Worm (Caenorhabditis elegans) whole organism, young adult: Measurements from ENCODE around the gene cwp-2.

Experiments used
- B0035.1 ChIP-seq: sonication (generic microtip); optimal IDR thresholded peaks from 2 replicates; lab custom pipeline; 2016; ENCODE audit warnings: missing genetic modification characterization, mild to moderate bottlenecking, missing compliant biosample characterization, missing genotype, missing genetic modification reagents
- C06A6.2 ChIP-seq: fragments of 200-800 bp; sonication (Bioruptor generic); conservative IDR thresholded peaks from 2 replicates; pipeline ENCODE4 v1.3.6; 2022; ENCODE audit warnings: missing genetic modification characterization, missing compliant biosample characterization
- D2030.7 ChIP-seq: fragments of 200-800 bp; sonication (Bioruptor generic); IDR thresholded peaks from 2 replicates; pipeline ENCODE4 v1.3.6; 2022; ENCODE audit warnings: missing genetic modification reagents, missing genetic modification characterization, missing compliant biosample characterization
- F39B2.1 ChIP-seq: fragments of 200-800 bp; sonication (Bioruptor generic); IDR thresholded peaks from 2 replicates; pipeline ENCODE4 v1.3.6; 2022; ENCODE audit warnings: missing genetic modification reagents, missing genetic modification characterization, missing compliant biosample characterization
- F57A8.1 ChIP-seq: fragments of 200-800 bp; sonication (Bioruptor generic); optimal IDR thresholded peaks from 2 replicates; lab custom pipeline; 2018; ENCODE audit warnings: mild to moderate bottlenecking, missing genetic modification characterization, moderate library complexity, missing compliant biosample characterization
- Y53F4B.3 ChIP-seq: fragments of 200-800 bp; sonication (Bioruptor generic); IDR thresholded peaks from 2 replicates; pipeline ENCODE4 v1.3.6; 2022; ENCODE audit warnings: missing genetic modification reagents, missing genetic modification characterization, missing compliant biosample characterization
- Y95B8A.8 ChIP-seq: fragments of 200-800 bp; sonication (Bioruptor generic); IDR thresholded peaks from 2 replicates; pipeline ENCODE4 v1.3.6; 2022; ENCODE audit warnings: missing genetic modification reagents, missing genetic modification characterization, missing compliant biosample characterization
- aptf-3 ChIP-seq: fragments of 200-800 bp; sonication (Bioruptor generic); IDR thresholded peaks from 2 replicates; pipeline ENCODE4 v1.3.6; 2022; ENCODE audit warnings: missing genetic modification characterization, missing compliant biosample characterization
- atf-7 ChIP-seq: sonication (generic microtip); optimal IDR thresholded peaks from 2 replicates; lab custom pipeline; 2017; ENCODE audit warnings: mild to moderate bottlenecking, missing genetic modification characterization, missing compliant biosample characterization
- ceh-27 ChIP-seq: fragments of 200-800 bp; sonication (Bioruptor generic); optimal IDR thresholded peaks from 2 replicates; lab custom pipeline; 2018; ENCODE audit warnings: mild to moderate bottlenecking, missing genetic modification characterization, moderate library complexity, missing compliant biosample characterization
- ceh-58 ChIP-seq: fragments of 200-800 bp; sonication (Bioruptor generic); IDR thresholded peaks from 2 replicates; pipeline ENCODE4 v1.3.6; 2022; ENCODE audit warnings: missing genetic modification characterization, missing compliant biosample characterization
- dpff-1 ChIP-seq: sonication (generic microtip); optimal IDR thresholded peaks from 2 replicates; lab custom pipeline; 2017; ENCODE audit warnings: mild to moderate bottlenecking, missing genetic modification characterization, missing compliant biosample characterization
- dpl-1 ChIP-seq: fragments of 150-350 bp; optimal IDR thresholded peaks from 2 replicates; lab custom pipeline; 2014; ENCODE audit warnings: missing biosample characterization, missing genetic modification reagents, missing genetic modification characterization
- efl-1 ChIP-seq: fragments of 150-350 bp; optimal IDR thresholded peaks from 2 replicates; lab custom pipeline; 2014; ENCODE audit warnings: missing biosample characterization, missing genetic modification reagents, missing genetic modification characterization
- egrh-3 ChIP-seq: fragments of 200-800 bp; sonication (Bioruptor generic); IDR thresholded peaks from 2 replicates; pipeline ENCODE4 v1.3.6; 2022; ENCODE audit warnings: missing genetic modification reagents, missing genetic modification characterization, missing compliant biosample characterization
- hmg-20 ChIP-seq: fragments of 200-800 bp; sonication (Bioruptor generic); IDR thresholded peaks from 2 replicates; pipeline ENCODE4 v1.3.6; 2022; ENCODE audit warnings: missing genetic modification reagents, missing genetic modification characterization, missing compliant biosample characterization
- hrde-1 ChIP-seq: sonication (generic microtip); optimal IDR thresholded peaks from 2 replicates; lab custom pipeline; 2016; ENCODE audit warnings: missing genetic modification characterization, mild to moderate bottlenecking, missing compliant biosample characterization, moderate library complexity, missing genotype, missing genetic modification reagents, borderline replicate concordance
- hsf-1 ChIP-seq: fragments of 200-800 bp; sonication (Bioruptor generic); IDR thresholded peaks from 2 replicates; pipeline ENCODE4 v1.3.6; 2022; ENCODE audit warnings: missing genetic modification reagents, missing genetic modification characterization, missing compliant biosample characterization
- lag-1 ChIP-seq: fragments of 200-800 bp; sonication (Bioruptor generic); IDR thresholded peaks from 2 replicates; pipeline ENCODE4 v1.3.6; 2022; ENCODE audit warnings: missing genetic modification reagents, missing genetic modification characterization, missing compliant biosample characterization
- lin-26 ChIP-seq: fragments of 200-800 bp; sonication (Bioruptor generic); IDR thresholded peaks from 2 replicates; pipeline ENCODE4 v1.3.6; 2022; ENCODE audit warnings: missing genetic modification reagents, missing genetic modification characterization, missing compliant biosample characterization
- lin-35 ChIP-seq, 3 experiments: fragments of 150-350 bp in 2 of 3; sonication (generic microtip) in 1 of 3; optimal IDR thresholded peaks; 2 replicates each; lab custom pipeline; 2014 to 2018; ENCODE audit warnings: missing biosample characterization in 3 of 3, missing genetic modification characterization in 3 of 3, missing genetic modification reagents in 3 of 3
- madf-6 ChIP-seq: fragments of 200-800 bp; sonication (Bioruptor generic); IDR thresholded peaks from 2 replicates; pipeline ENCODE4 v1.3.6; 2022; ENCODE audit warnings: missing genetic modification reagents, missing genetic modification characterization, missing compliant biosample characterization
- nfya-2 ChIP-seq: fragments of 200-800 bp; sonication (Bioruptor generic); IDR thresholded peaks from 2 replicates; pipeline ENCODE4 v1.3.6; 2022; ENCODE audit warnings: missing genetic modification reagents, missing genetic modification characterization, missing compliant biosample characterization
- nhr-27 ChIP-seq: fragments of 200-800 bp; sonication (Bioruptor generic); optimal IDR thresholded peaks from 2 replicates; lab custom pipeline; 2018; ENCODE audit warnings: mild to moderate bottlenecking, missing genetic modification characterization, moderate library complexity, missing compliant biosample characterization
- nhr-90 ChIP-seq: sonication (generic microtip); optimal IDR thresholded peaks from 2 replicates; lab custom pipeline; 2016; ENCODE audit warnings: missing genotype, mild to moderate bottlenecking, missing genetic modification characterization, missing compliant biosample characterization
- pha-4 ChIP-seq: fragments of 150-350 bp; sonication (generic microtip); optimal IDR thresholded peaks from 2 replicates; lab custom pipeline; 2014; ENCODE audit warnings: missing biosample characterization, missing genetic modification reagents, missing genetic modification characterization
- sea-2 ChIP-seq: fragments of 200-800 bp; sonication (Bioruptor generic); IDR thresholded peaks from 2 replicates; pipeline ENCODE4 v1.3.6; 2022; ENCODE audit warnings: missing genetic modification characterization, missing compliant biosample characterization
- unc-62 ChIP-seq: fragments of 150-350 bp; optimal IDR thresholded peaks from 2 replicates; lab custom pipeline; 2014; ENCODE audit warnings: missing biosample characterization, missing genetic modification reagents, missing genetic modification characterization
- zfh-2 ChIP-seq: fragments of 200-800 bp; sonication (Bioruptor generic); conservative IDR thresholded peaks from 2 replicates; pipeline ENCODE4 v1.3.6; 2022; ENCODE audit warnings: missing genetic modification reagents, missing genetic modification characterization, missing compliant biosample characterization
- ztf-25 ChIP-seq: fragments of 200-800 bp; sonication (Bioruptor generic); IDR thresholded peaks from 2 replicates; pipeline ENCODE4 v1.3.6; 2022; ENCODE audit warnings: missing genetic modification reagents, missing genetic modification characterization, missing compliant biosample characterization
- ztf-6 ChIP-seq: fragments of 200-800 bp; sonication (Bioruptor generic); IDR thresholded peaks from 2 replicates; pipeline ENCODE4 v1.3.6; 2022; ENCODE audit warnings: missing genetic modification reagents, missing genetic modification characterization, missing compliant biosample characterization

Gene cwp-2

ce11 chrV:4805847-4806246, 36.6 kb downstream of the cwp-2 start, which contains the start of gene R02F11.3:
R02F11.3 (minus strand) TSS chrV:4805947.
- TF ChIP-seq efl-1 = no peak
- TF ChIP-seq F57A8.1 (GFP tag; lab: Kevin White, UChicago) = no peak
- no peak for TF ChIP-seq dpff-1 (tag; lab: Kevin White, UChicago)
- TF ChIP-seq egrh-3 (GFP tag; lab: Robert Waterston, UW) = no peak
- TF ChIP-seq hmg-20 = no peak
- TF ChIP-seq F39B2.1 (GFP tag; lab: Robert Waterston, UW) = no peak
- TF ChIP-seq C06A6.2 = no peak
- no peak for TF ChIP-seq zfh-2
- TF ChIP-seq ztf-6 = no peak
- TF ChIP-seq lin-35 (GFP tag; optimal IDR thresholded peaks at IDR 0.05; lab: Kevin White, UChicago) = no peak
- TF ChIP-seq B0035.1 (tag; lab: Kevin White, UChicago) = no peak
- no peak for TF ChIP-seq Y95B8A.8 (GFP tag; lab: Robert Waterston, UW)
- no peak for TF ChIP-seq atf-7
- no peak for TF ChIP-seq nfya-2 (GFP tag; lab: Robert Waterston, UW)
- no peak for TF ChIP-seq aptf-3
- TF ChIP-seq lin-26 = no peak
- no peak for TF ChIP-seq lag-1 (GFP tag; lab: Robert Waterston, UW)

ce11 chrV:4801943-4802342, 40.5 kb downstream of the cwp-2 start:
- TF ChIP-seq nhr-27 (tag; lab: Kevin White, UChicago) (no peak), zfh-2 (peak; percentile 71), hsf-1 (GFP tag; lab: Robert Waterston, UW) (no peak), atf-7 (no peak), pha-4 (tag; lab: Kevin White, UChicago) (no peak), ztf-25 (GFP tag; lab: Robert Waterston, UW) (0 out of 2 replicates have a peak, but pooled peaks have one; percentile 10)

ce11 chrV:4800794-4801193, 41.6 kb downstream of the cwp-2 start, which contains the start of gene R02F11.1:
R02F11.1 (plus strand) TSS chrV:4801094.
- TF ChIP-seq hsf-1 (GFP tag; lab: Robert Waterston, UW) (0 out of 2 replicates have a peak, but pooled peaks have one; percentile 22), Y53F4B.3 (no peak), ztf-25 (GFP tag; lab: Robert Waterston, UW) (no peak), atf-7 (no peak), dpl-1 (GFP tag; lab: Kevin White, UChicago) (no peak)
- TF ChIP-seq, all 124 proteins: peak for 1

DNA sequence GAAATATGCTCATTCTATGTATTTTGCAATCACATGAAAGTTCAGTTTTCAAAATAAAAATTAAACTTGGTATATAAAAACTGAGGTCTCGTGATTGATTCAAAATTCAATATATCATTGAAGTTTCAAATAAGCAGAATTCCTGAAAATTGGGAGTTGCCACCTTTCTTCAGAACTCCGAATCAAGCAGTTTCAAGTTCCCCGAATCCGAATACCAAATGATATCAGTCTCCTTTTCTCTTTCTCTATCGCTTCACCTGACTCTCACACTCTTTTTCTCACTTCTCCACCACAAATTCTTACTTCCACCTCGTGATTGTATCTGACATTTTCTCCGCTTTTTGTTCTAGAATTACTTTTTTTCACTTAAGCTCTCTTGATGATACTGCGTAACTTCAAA, 48.1 kb downstream of the cwp-2 start, which contains the start of gene R02F11.2:
Gene R02F11.2, plus strand, starts transcription at position 292 of the 400 bp plus-strand sequence.
- TF ChIP-seq madf-6 (GFP tag; lab: Robert Waterston, UW) = no peak
- no peak for TF ChIP-seq sea-2 (GFP tag; lab: Robert Waterston, UW)
- TF ChIP-seq unc-62 = no peak
- TF ChIP-seq ceh-58 (GFP tag; lab: Robert Waterston, UW) = no peak
- TF ChIP-seq nhr-90 (tag; lab: Kevin White, UChicago) = no peak
- TF ChIP-seq hrde-1 (tag; lab: Kevin White, UChicago) = no peak
- TF ChIP-seq ztf-6 = no peak
- TF ChIP-seq D2030.7 = no peak
- no peak for TF ChIP-seq ceh-27 (GFP tag; lab: Kevin White, UChicago)
